Fruit fly (Drosophila melanogaster) whole organism, wandering third instar larva: Measurements from ENCODE around the gene Spn28B.

ENCODE experiments used
- Abd-B ChIP-seq: fragments of >200 bp; optimal IDR thresholded peaks from 2 replicates; lab custom pipeline; 2017; ENCODE audit warnings: missing biosample characterization, missing genetic modification characterization
- CG32264 ChIP-seq: fragments of 200-800 bp; sonication (Bioruptor generic); optimal IDR thresholded peaks from 2 replicates; lab custom pipeline; 2016; ENCODE audit warnings: missing biosample characterization, missing genetic modification characterization
- CG9705 ChIP-seq: fragments of 200-800 bp; sonication (Bioruptor generic); optimal IDR thresholded peaks from 2 replicates; lab custom pipeline; 2018; ENCODE audit warnings: missing biosample characterization, mild to moderate bottlenecking, missing genetic modification characterization
- CrebA ChIP-seq: fragments of 200-800 bp; sonication (Bioruptor generic); optimal IDR thresholded peaks from 2 replicates; lab custom pipeline; 2016; ENCODE audit warnings: missing biosample characterization, mild to moderate bottlenecking, missing genetic modification characterization, borderline replicate concordance
- Dfd ChIP-seq: fragments of >200 bp; optimal IDR thresholded peaks from 2 replicates; lab custom pipeline; 2017; ENCODE audit warnings: missing biosample characterization, missing genetic modification characterization
- Dif ChIP-seq: fragments of 200-275, 200-300 bp; sonication (Bioruptor generic); optimal IDR thresholded peaks from 2 replicates; lab custom pipeline; 2018; ENCODE audit warnings: missing biosample characterization, missing genetic modification characterization; ENCODE audit not compliant: partially characterized antibody
- GATAd ChIP-seq: sonication (Bioruptor generic); optimal IDR thresholded peaks from 2 replicates; lab custom pipeline; 2016; ENCODE audit warnings: missing biosample characterization, missing genetic modification characterization
- HLH106 ChIP-seq: fragments of 200-800 bp; optimal IDR thresholded peaks from 3 replicates; lab custom pipeline; 2019; ENCODE audit warnings: missing biosample characterization, mild to moderate bottlenecking, missing genetic modification characterization, moderate library complexity
- Hnf4 ChIP-seq: fragments of 200-800 bp; sonication (Bioruptor generic); optimal IDR thresholded peaks from 2 replicates; lab custom pipeline; 2016; ENCODE audit warnings: missing biosample characterization, mild to moderate bottlenecking, missing genetic modification characterization
- Hr78 ChIP-seq: fragments of >200 bp; optimal IDR thresholded peaks from 2 replicates; lab custom pipeline; 2017; ENCODE audit warnings: missing biosample characterization, missing genetic modification characterization
- Hr83 ChIP-seq: fragments of 200-300 bp; sonication (Bioruptor generic); optimal IDR thresholded peaks from 2 replicates; lab custom pipeline; 2016; ENCODE audit warnings: missing biosample characterization, mild to moderate bottlenecking, missing genetic modification characterization, moderate library complexity; ENCODE audit not compliant: poor library complexity, severe bottlenecking
- Jra ChIP-seq: sonication (Bioruptor generic); optimal IDR thresholded peaks from 2 replicates; lab custom pipeline; 2016; ENCODE audit warnings: missing biosample characterization, missing genetic modification characterization
- Mio ChIP-seq: sonication (Bioruptor generic); optimal IDR thresholded peaks from 2 replicates; lab custom pipeline; 2016; ENCODE audit warnings: missing biosample characterization, missing genetic modification characterization
- Myc ChIP-seq: fragments of >200 bp; optimal IDR thresholded peaks from 2 replicates; lab custom pipeline; 2017
- N ChIP-seq: fragments of >200 bp; optimal IDR thresholded peaks from 2 replicates; lab custom pipeline; 2018; ENCODE audit warnings: missing biosample characterization, missing external identifiers, missing genetic modification characterization
- OdsH ChIP-seq: fragments of 200-800 bp; sonication (Bioruptor generic); optimal IDR thresholded peaks from 2 replicates; lab custom pipeline; 2016; ENCODE audit warnings: missing biosample characterization, mild to moderate bottlenecking, missing genetic modification characterization
- Rel ChIP-seq, 2 experiments: fragments of 200-800 bp; sonication (Bioruptor generic) in 1 of 2; optimal IDR thresholded peaks; 2 replicates in 1 of 2; 3 replicates in 1 of 2; lab custom pipeline; 2016 to 2019; ENCODE audit warnings: mild to moderate bottlenecking in 2 of 2, missing biosample characterization in 2 of 2, missing genetic modification characterization in 2 of 2, moderate library complexity in 1 of 2
- Sp1 ChIP-seq: fragments of 200-800 bp; sonication (Bioruptor generic); optimal IDR thresholded peaks from 3 replicates; lab custom pipeline; 2019; ENCODE audit warnings: missing biosample characterization, mild to moderate bottlenecking, missing genetic modification characterization, moderate library complexity
- Vsx2 ChIP-seq: fragments of 200-300, 225-300 bp; sonication (Bioruptor generic); optimal IDR thresholded peaks from 2 replicates; lab custom pipeline; 2018; ENCODE audit warnings: missing biosample characterization, missing genetic modification characterization; ENCODE audit not compliant: partially characterized antibody
- br ChIP-seq: fragments of 200-800 bp; sonication (Bioruptor generic); optimal IDR thresholded peaks from 2 replicates; lab custom pipeline; 2016; ENCODE audit warnings: missing biosample characterization, missing genetic modification characterization
- brk ChIP-seq: fragments of 200-800 bp; sonication (Bioruptor generic); optimal IDR thresholded peaks from 2 replicates; lab custom pipeline; 2016; ENCODE audit warnings: missing biosample characterization, mild to moderate bottlenecking, missing genetic modification characterization
- dl ChIP-seq, 2 experiments: fragments of 175-275, 200-275 bp in 1 of 2; fragments of 200-275 bp in 1 of 2; sonication (Bioruptor generic); optimal IDR thresholded peaks; lab custom pipeline; 2018; ENCODE audit warnings: mild to moderate bottlenecking in 2 of 2, missing biosample characterization in 2 of 2, missing genetic modification characterization in 2 of 2, moderate library complexity in 2 of 2; ENCODE audit not compliant: partially characterized antibody in 2 of 2, insufficient read depth in 1 of 2
- dmrt93B ChIP-seq: fragments of 200-800 bp; sonication (Bioruptor generic); optimal IDR thresholded peaks from 2 replicates; lab custom pipeline; 2018; ENCODE audit warnings: missing biosample characterization, mild to moderate bottlenecking, missing genetic modification characterization
- dsf ChIP-seq: sonication (Bioruptor generic); optimal IDR thresholded peaks from 2 replicates; lab custom pipeline; 2016; ENCODE audit warnings: missing biosample characterization, missing genetic modification characterization, borderline replicate concordance
- ey ChIP-seq: fragments of 200-800 bp; sonication (Bioruptor generic); optimal IDR thresholded peaks from 2 replicates; lab custom pipeline; 2016; ENCODE audit warnings: missing biosample characterization, missing genetic modification characterization
- foxo ChIP-seq, 2 experiments: fragments of 200-800 bp; sonication (Bioruptor generic); optimal IDR thresholded peaks; 2 replicates in 1 of 2; 3 replicates in 1 of 2; lab custom pipeline; 2016 to 2017; ENCODE audit warnings: missing biosample characterization in 2 of 2, missing genetic modification characterization in 2 of 2
- fru ChIP-seq: fragments of 200-800 bp; sonication (Bioruptor generic); optimal IDR thresholded peaks from 3 replicates; lab custom pipeline; 2016; ENCODE audit warnings: missing biosample characterization, mild to moderate bottlenecking, missing genetic modification characterization
- h ChIP-seq: fragments of 200-800 bp; sonication (Bioruptor generic); optimal IDR thresholded peaks from 3 replicates; lab custom pipeline; 2016; ENCODE audit warnings: missing biosample characterization, mild to moderate bottlenecking, missing genetic modification characterization
- jim ChIP-seq: fragments of 175-275, 200-325 bp; sonication (Bioruptor generic); optimal IDR thresholded peaks from 2 replicates; lab custom pipeline; 2016; ENCODE audit warnings: missing biosample characterization, mild to moderate bottlenecking, missing genetic modification characterization
- lola ChIP-seq: fragments of >200 bp; optimal IDR thresholded peaks from 2 replicates; lab custom pipeline; 2017; ENCODE audit warnings: missing biosample characterization, missing genetic modification characterization
- pan ChIP-seq: fragments of >200 bp; optimal IDR thresholded peaks from 2 replicates; lab custom pipeline; 2017
- psq ChIP-seq: fragments of 200-800 bp; sonication (Bioruptor generic); optimal IDR thresholded peaks from 3 replicates; lab custom pipeline; 2017; ENCODE audit warnings: missing biosample characterization, mild to moderate bottlenecking, missing genetic modification characterization, moderate library complexity
- rgr ChIP-seq: fragments of 200-800 bp; sonication (Bioruptor generic); optimal IDR thresholded peaks from 3 replicates; lab custom pipeline; 2016; ENCODE audit warnings: missing biosample characterization, mild to moderate bottlenecking, missing genetic modification characterization
- sage ChIP-seq: fragments of 200-800 bp; sonication (Bioruptor generic); optimal IDR thresholded peaks from 2 replicates; lab custom pipeline; 2016; ENCODE audit warnings: missing biosample characterization, mild to moderate bottlenecking, missing genetic modification characterization
- sv ChIP-seq: fragments of 200-800 bp; sonication (Bioruptor generic); optimal IDR thresholded peaks from 3 replicates; lab custom pipeline; 2016; ENCODE audit warnings: missing biosample characterization, missing genetic modification characterization
- tai ChIP-seq: sonication (Bioruptor generic); optimal IDR thresholded peaks from 2 replicates; lab custom pipeline; 2016; ENCODE audit warnings: missing biosample characterization, missing genetic modification characterization
- usp ChIP-seq: fragments of >200 bp; optimal IDR thresholded peaks from 2 replicates; lab custom pipeline; 2017; ENCODE audit warnings: missing biosample characterization, missing genetic modification characterization
- woc ChIP-seq: sonication (Bioruptor generic); optimal IDR thresholded peaks from 2 replicates; lab custom pipeline; 2016; ENCODE audit warnings: missing biosample characterization, mild to moderate bottlenecking, missing genetic modification characterization

Spn28B gene

DNA sequence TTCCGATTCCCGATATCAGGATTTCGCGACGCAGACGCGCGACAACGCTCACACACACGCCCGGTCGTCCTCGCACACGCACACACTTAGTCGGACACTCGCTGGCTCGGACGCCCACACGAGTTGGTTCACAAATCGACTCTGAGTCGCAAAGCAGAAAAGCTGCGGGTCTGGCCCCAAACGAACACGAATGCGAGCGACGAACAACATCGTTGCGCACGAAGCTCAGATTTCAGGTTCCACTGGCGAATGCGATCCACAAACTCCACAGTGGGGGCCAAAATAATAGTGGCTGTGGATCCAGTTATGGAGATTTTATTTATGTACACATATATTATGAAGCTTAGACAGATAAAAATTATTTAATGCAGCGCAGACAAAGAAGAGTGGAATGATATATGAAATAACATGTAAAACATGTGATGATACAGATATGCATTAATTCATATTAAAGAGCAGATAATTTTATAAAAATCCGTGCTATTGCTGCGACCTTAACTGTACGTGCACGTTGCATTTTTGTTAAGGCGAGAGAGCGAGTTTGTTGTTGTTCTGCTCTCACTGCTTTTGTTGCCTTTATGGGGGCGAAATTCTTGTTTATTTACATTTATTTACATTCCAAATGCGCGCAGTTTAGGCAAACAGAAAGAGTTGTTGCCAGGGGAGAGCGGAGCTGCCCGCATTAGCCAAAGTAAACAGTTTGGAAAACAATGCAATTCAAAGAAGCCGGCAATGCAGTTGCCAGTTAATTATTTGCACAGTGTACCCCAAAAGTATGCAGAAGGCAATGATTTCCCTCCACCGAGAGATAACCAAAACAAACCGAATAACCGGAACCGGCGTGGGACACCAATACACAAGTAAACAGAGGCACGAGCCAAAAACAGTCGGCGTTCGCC is 5.0 kb upstream of the Spn28B start:
- TF ChIP-seq Rel (GFP tag; optimal IDR thresholded peaks at IDR 0.05; lab: Kevin White, UChicago) (peak; percentile 69), Rel (tag; optimal IDR thresholded peaks at IDR 0.05; lab: Kevin White, UChicago) (peak; percentile 77), OdsH (no peak), CG32264 (peak; percentile 84), fru (GFP tag; lab: Kevin White, UChicago) (peak; percentile 90), HLH106 (tag; lab: Kevin White, UChicago) (peak; percentile 95), sv (GFP tag; lab: Kevin White, UChicago) (peak; percentile 55), dsf (GFP tag; lab: Kevin White, UChicago) (no peak), foxo (GFP tag; optimal IDR thresholded peaks at IDR 0.05; lab: Kevin White, UChicago) (peak in 1 of 2 experiments; percentile 90), Hr83 (GFP tag; lab: Kevin White, UChicago) (peak; percentile 69), Hnf4 (GFP tag; lab: Kevin White, UChicago) (no peak), h (GFP tag; lab: Kevin White, UChicago) (peak; percentile 94), Mio (GFP tag; lab: Kevin White, UChicago) (no peak), N (GFP tag; lab: Kevin White, UChicago) (peak; percentile 22), psq (GFP tag; lab: Kevin White, UChicago) (peak; percentile 78), dmrt93B (GFP tag; lab: Kevin White, UChicago) (peak; percentile 86), brk (GFP tag; lab: Kevin White, UChicago) (peak; percentile 76), Abd-B (GFP tag; lab: Kevin White, UChicago) (no peak), Dif (GFP tag; lab: Kevin White, UChicago) (peak; percentile 76), Jra (GFP tag; lab: Kevin White, UChicago) (no peak), Vsx2 (GFP tag; lab: Kevin White, UChicago) (peak; percentile 66), rgr (peak; percentile 87), br (GFP tag; lab: Kevin White, UChicago) (peak; percentile 32), woc (GFP tag; lab: Kevin White, UChicago) (peak; percentile 97), pan (lab: Kevin White, UChicago) (no peak), sage (GFP tag; lab: Kevin White, UChicago) (peak; percentile 84), usp (GFP tag; lab: Kevin White, UChicago) (no peak), tai (GFP tag; lab: Kevin White, UChicago) (no peak), lola (GFP tag; lab: Kevin White, UChicago) (no peak), GATAd (GFP tag; lab: Kevin White, UChicago) (no peak), ey (GFP tag; lab: Kevin White, UChicago) (no peak), CG9705 (GFP tag; lab: Kevin White, UChicago) (peak; percentile 91), dl (GFP tag; optimal IDR thresholded peaks at IDR 0.05; lab: Kevin White, UChicago; ENCODE audit: insufficient read depth in 1 of 2, partially characterized antibody in 2 of 2) (peak in 1 of 2 experiments; percentile 34), CrebA (GFP tag; lab: Kevin White, UChicago) (peak; percentile 69), Sp1 (GFP tag; lab: Kevin White, UChicago) (peak; percentile 51), jim (GFP tag; lab: Kevin White, UChicago) (no peak), Dfd (GFP tag; lab: Kevin White, UChicago) (no peak), Hr78 (GFP tag; lab: Kevin White, UChicago) (no peak), Myc (no peak)
- TF ChIP-seq, all 38 proteins: peak for 22

DNA sequence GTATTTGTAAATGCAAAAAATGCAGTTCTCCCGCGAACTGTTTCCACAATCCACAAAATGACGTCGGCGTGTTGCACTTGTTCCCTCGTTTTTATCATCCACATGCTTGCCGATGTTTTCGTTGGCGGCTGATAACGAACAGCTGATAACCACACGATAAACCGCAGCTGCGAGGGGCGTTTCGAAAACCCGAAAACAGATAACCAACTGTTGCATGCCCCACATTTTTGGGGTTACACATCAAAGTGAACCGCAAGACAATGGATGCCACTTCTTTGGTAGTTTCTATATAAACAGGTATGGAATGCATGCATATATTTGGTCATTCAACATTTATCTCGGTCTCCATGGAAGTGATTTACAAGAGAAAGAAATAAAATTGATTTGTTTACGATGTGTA is 4.1 kb upstream of the Spn28B start:
- TF ChIP-seq HLH106 (tag; lab: Kevin White, UChicago) (no peak), Myc (no peak), rgr (no peak), CG9705 (GFP tag; lab: Kevin White, UChicago) (no peak)
- TF ChIP-seq, all 38 proteins: peak for 0
